Worm (Caenorhabditis elegans) whole organism, L2 larva: ENCODE results near the gene Y7A9D.1.

Experiments used
- C34F6.9 ChIP-seq: fragments of 150-350 bp; optimal IDR thresholded peaks from 2 replicates; lab custom pipeline; 2014; ENCODE audit warnings: missing biosample characterization, missing genetic modification characterization
- R02D3.7 ChIP-seq: fragments of 150-350 bp; optimal IDR thresholded peaks from 2 replicates; lab custom pipeline; 2014; ENCODE audit warnings: missing biosample characterization, missing genetic modification characterization
- ZK546.5 ChIP-seq: sonication (generic microtip); optimal IDR thresholded peaks from 2 replicates; lab custom pipeline; 2017; ENCODE audit warnings: missing biosample characterization, missing genetic modification characterization
- alr-1 ChIP-seq: fragments of 150-350 bp; optimal IDR thresholded peaks from 2 replicates; lab custom pipeline; 2014; ENCODE audit warnings: missing biosample characterization, missing genetic modification characterization
- aly-2 ChIP-seq: fragments of 150-350 bp; optimal IDR thresholded peaks from 2 replicates; lab custom pipeline; 2014; ENCODE audit warnings: missing biosample characterization, missing genetic modification characterization
- ama-1 ChIP-seq: fragments of 150-350 bp; optimal IDR thresholded peaks from 2 replicates; lab custom pipeline; 2018; ENCODE audit warnings: inconsistent platforms
- blmp-1 ChIP-seq: sonication (generic microtip); optimal IDR thresholded peaks from 2 replicates; lab custom pipeline; 2017; ENCODE audit warnings: missing genetic modification characterization, mild to moderate bottlenecking, missing compliant biosample characterization, antibody characterized with exemption, moderate library complexity; ENCODE audit not compliant: insufficient read depth
- ceh-16 ChIP-seq: fragments of 150-350 bp; optimal IDR thresholded peaks from 2 replicates; lab custom pipeline; 2014; ENCODE audit warnings: missing biosample characterization, missing genetic modification characterization
- crh-2 ChIP-seq: sonication (generic microtip); optimal IDR thresholded peaks from 2 replicates; lab custom pipeline; 2017; ENCODE audit warnings: missing biosample characterization, missing genetic modification characterization
- dmd-4 ChIP-seq: sonication (generic microtip); optimal IDR thresholded peaks from 2 replicates; lab custom pipeline; 2017; ENCODE audit warnings: missing biosample characterization, missing genetic modification characterization
- egl-27 ChIP-seq: sonication (generic microtip); optimal IDR thresholded peaks from 3 replicates; lab custom pipeline; 2017; ENCODE audit warnings: missing biosample characterization, missing genetic modification reagents, missing genetic modification characterization
- elt-1 ChIP-seq: fragments of 150-350 bp; optimal IDR thresholded peaks from 2 replicates; lab custom pipeline; 2014; ENCODE audit warnings: missing biosample characterization, missing genetic modification characterization
- elt-3 ChIP-seq: sonication (generic microtip); optimal IDR thresholded peaks from 2 replicates; lab custom pipeline; 2017; ENCODE audit warnings: missing biosample characterization, missing genetic modification characterization
- gmeb-1 ChIP-seq: fragments of 150-350 bp; optimal IDR thresholded peaks from 2 replicates; lab custom pipeline; 2014; ENCODE audit warnings: missing biosample characterization, missing genetic modification characterization
- lin-11 ChIP-seq: fragments of 150-350 bp; sonication (generic microtip); optimal IDR thresholded peaks from 2 replicates; lab custom pipeline; 2014; ENCODE audit warnings: missing biosample characterization, missing genetic modification characterization, inconsistent platforms, mixed read lengths
- lin-13 ChIP-seq: fragments of 150-350 bp; optimal IDR thresholded peaks from 2 replicates; lab custom pipeline; 2014; ENCODE audit warnings: missing biosample characterization, missing genetic modification reagents, missing genetic modification characterization
- lin-39 ChIP-seq: fragments of 150-350 bp; optimal IDR thresholded peaks from 2 replicates; lab custom pipeline; 2014; ENCODE audit warnings: missing biosample characterization, missing genetic modification reagents, missing genetic modification characterization
- lsy-2 ChIP-seq, 2 experiments: fragments of 150-350 bp in 1 of 2; sonication (generic microtip) in 1 of 2; optimal IDR thresholded peaks; 2 replicates each; lab custom pipeline; 2014 to 2017; ENCODE audit warnings: missing biosample characterization in 2 of 2, missing genetic modification characterization in 2 of 2
- mab-5 ChIP-seq: fragments of 150-350 bp; optimal IDR thresholded peaks from 2 replicates; lab custom pipeline; 2014; ENCODE audit warnings: missing biosample characterization, missing genetic modification characterization
- mbf-1 ChIP-seq: sonication (generic microtip); optimal IDR thresholded peaks from 2 replicates; lab custom pipeline; 2017; ENCODE audit warnings: missing biosample characterization, missing genetic modification characterization
- mdl-1 ChIP-seq, 2 experiments: fragments of 150-350 bp in 1 of 2; sonication (generic microtip) in 1 of 2; optimal IDR thresholded peaks; 2 replicates each; lab custom pipeline; 2017; ENCODE audit warnings: missing biosample characterization in 2 of 2, missing genetic modification characterization in 2 of 2
- nhr-10 ChIP-seq: sonication (generic microtip); optimal IDR thresholded peaks from 2 replicates; lab custom pipeline; 2017; ENCODE audit warnings: missing biosample characterization, missing genetic modification characterization
- nhr-11 ChIP-seq: fragments of 150-350 bp; optimal IDR thresholded peaks from 2 replicates; lab custom pipeline; 2014; ENCODE audit warnings: missing biosample characterization, missing genetic modification characterization
- nhr-12 ChIP-seq: fragments of 150-350 bp; optimal IDR thresholded peaks from 2 replicates; lab custom pipeline; 2014; ENCODE audit warnings: missing biosample characterization, missing genetic modification characterization
- nhr-21 ChIP-seq: fragments of 150-350 bp; optimal IDR thresholded peaks from 2 replicates; lab custom pipeline; 2014; ENCODE audit warnings: missing biosample characterization, missing genetic modification characterization
- nhr-237 ChIP-seq: fragments of 150-350 bp; optimal IDR thresholded peaks from 2 replicates; lab custom pipeline; 2014; ENCODE audit warnings: missing biosample characterization, missing genetic modification characterization
- nhr-25 ChIP-seq: fragments of 150-350 bp; sonication (generic microtip); optimal IDR thresholded peaks from 3 replicates; lab custom pipeline; 2014; ENCODE audit warnings: missing biosample characterization, missing genetic modification characterization
- nhr-6 ChIP-seq: fragments of 150-350 bp; optimal IDR thresholded peaks from 2 replicates; lab custom pipeline; 2014; ENCODE audit warnings: missing biosample characterization, missing genetic modification characterization
- peb-1 ChIP-seq: fragments of 150-350 bp; optimal IDR thresholded peaks from 2 replicates; lab custom pipeline; 2014; ENCODE audit warnings: missing biosample characterization, missing genetic modification characterization
- sem-4 ChIP-seq: fragments of 150-350 bp; optimal IDR thresholded peaks from 2 replicates; lab custom pipeline; 2014; ENCODE audit warnings: missing biosample characterization, missing genetic modification reagents, missing genetic modification characterization
- skn-1 ChIP-seq: sonication (generic microtip); optimal IDR thresholded peaks from 2 replicates; lab custom pipeline; 2017; ENCODE audit warnings: missing biosample characterization, missing genetic modification characterization
- sma-3 ChIP-seq: sonication (generic microtip); optimal IDR thresholded peaks from 2 replicates; lab custom pipeline; 2016; ENCODE audit warnings: missing genetic modification reagents, missing genetic modification characterization, missing compliant biosample characterization
- sma-9 ChIP-seq, 2 experiments: fragments of 150-350 bp in 1 of 2; sonication (generic microtip) in 1 of 2; optimal IDR thresholded peaks; 2 replicates each; lab custom pipeline; 2014 to 2016; ENCODE audit warnings: missing genetic modification characterization in 2 of 2, mild to moderate bottlenecking in 1 of 2, missing biosample characterization in 1 of 2, missing compliant biosample characterization in 1 of 2, missing genetic modification reagents in 1 of 2, moderate library complexity in 1 of 2
- snpc-4 ChIP-seq: fragments of 150-350 bp; optimal IDR thresholded peaks from 2 replicates; lab custom pipeline; 2014; ENCODE audit warnings: missing biosample characterization, missing genetic modification characterization
- unc-39 ChIP-seq: fragments of 150-350 bp; optimal IDR thresholded peaks from 2 replicates; lab custom pipeline; 2014; ENCODE audit warnings: missing biosample characterization, missing genetic modification characterization
- unc-55 ChIP-seq: fragments of 150-350 bp; sonication (generic microtip); optimal IDR thresholded peaks from 3 replicates; lab custom pipeline; 2014; ENCODE audit warnings: missing biosample characterization, missing genetic modification reagents, missing genetic modification characterization
- unc-62 ChIP-seq: fragments of 150-350 bp; optimal IDR thresholded peaks from 2 replicates; lab custom pipeline; 2014; ENCODE audit warnings: missing biosample characterization, missing genetic modification reagents, missing genetic modification characterization
- ztf-1 ChIP-seq: fragments of 200-800 bp; sonication (Bioruptor generic); conservative IDR thresholded peaks from 2 replicates; pipeline ENCODE4 v1.3.6; 2022; ENCODE audit warnings: missing genetic modification characterization, missing compliant biosample characterization
- ztf-11 ChIP-seq: sonication (generic microtip); optimal IDR thresholded peaks from 2 replicates; lab custom pipeline; 2017; ENCODE audit warnings: missing biosample characterization, missing genetic modification characterization

Y7A9D.1 gene

ce11 chrIV:16396651-16397050 lies 14.6 kb upstream of the Y7A9D.1 start:
- no peak for TF ChIP-seq alr-1 (tag; lab: Kevin White, UChicago)
- no peak for TF ChIP-seq aly-2 (tag; lab: Kevin White, UChicago)
- TF ChIP-seq R02D3.7 (tag; lab: Kevin White, UChicago): no peak
- TF ChIP-seq egl-27: peak; percentile 12
- TF ChIP-seq lin-39 (tag; lab: Kevin White, UChicago): no peak
- no peak for TF ChIP-seq nhr-21 (tag; lab: Kevin White, UChicago)
- no peak for TF ChIP-seq elt-1 (tag; lab: Kevin White, UChicago)
- TF ChIP-seq unc-39 (tag; lab: Kevin White, UChicago): no peak
- no peak for TF ChIP-seq nhr-12 (tag; lab: Kevin White, UChicago)
- no peak for TF ChIP-seq sem-4 (tag; lab: Kevin White, UChicago)
- TF ChIP-seq mab-5: no peak
- no peak for TF ChIP-seq gmeb-1
- TF ChIP-seq nhr-6 (tag; lab: Kevin White, UChicago): no peak
- TF ChIP-seq mbf-1 (tag; lab: Kevin White, UChicago): no peak
- TF ChIP-seq dmd-4 (tag; lab: Kevin White, UChicago): no peak
- TF ChIP-seq blmp-1 (tag; lab: Kevin White, UChicago): no peak
- no peak for TF ChIP-seq unc-55
- peak; percentile 82 for TF ChIP-seq ceh-16 (tag; lab: Kevin White, UChicago)
- TF ChIP-seq nhr-25: peak; percentile 18
- TF ChIP-seq nhr-11: no peak
- no peak for TF ChIP-seq skn-1 (tag; lab: Kevin White, UChicago)
- no peak for TF ChIP-seq ztf-1 (GFP tag; lab: Robert Waterston, UW)
- TF ChIP-seq snpc-4 (tag; lab: Kevin White, UChicago): no peak
- no peak for TF ChIP-seq C34F6.9 (tag; lab: Kevin White, UChicago)
- TF ChIP-seq lin-11: no peak
- TF ChIP-seq elt-3 (tag; lab: Kevin White, UChicago): no peak

DNA sequence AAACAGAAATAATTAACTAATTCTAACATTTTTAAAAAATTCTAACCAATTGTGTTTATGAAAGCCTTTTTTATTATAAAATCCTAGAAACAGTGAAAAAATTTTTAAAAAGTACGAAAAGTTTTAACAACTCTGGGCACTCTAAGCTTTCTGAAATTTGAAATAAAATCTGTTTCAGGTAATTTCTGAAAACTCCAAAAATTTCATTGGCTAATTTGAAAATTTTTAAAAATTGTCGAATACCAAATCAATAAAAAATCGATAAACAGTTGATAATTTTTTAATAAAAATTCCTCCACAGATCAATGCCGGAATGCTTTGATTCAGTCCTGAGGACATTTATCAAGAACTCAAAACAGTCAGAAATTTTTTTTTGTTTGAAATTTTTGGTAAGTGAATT lies 11.7 kb upstream of the Y7A9D.1 start, which contains the start of gene Y65A5A.24:
TSS of gene Y65A5A.24 (plus strand) at position 301 of the 400 bp plus-strand sequence.
- TF ChIP-seq peb-1 (tag; lab: Kevin White, UChicago) (no peak), lin-11 (no peak), ztf-11 (no peak), alr-1 (tag; lab: Kevin White, UChicago) (no peak), ama-1 (lab: Kevin White, UChicago) (no peak), aly-2 (tag; lab: Kevin White, UChicago) (no peak), unc-39 (tag; lab: Kevin White, UChicago) (no peak), ceh-16 (tag; lab: Kevin White, UChicago) (no peak), unc-62 (GFP tag; lab: Kevin White, UChicago) (no peak), mdl-1 (tag; optimal IDR thresholded peaks at IDR 0.05; lab: Kevin White, UChicago) (no peak), nhr-21 (tag; lab: Kevin White, UChicago) (no peak), nhr-11 (no peak), sma-3 (no peak), ZK546.5 (tag; lab: Kevin White, UChicago) (no peak), skn-1 (tag; lab: Kevin White, UChicago) (no peak), nhr-6 (tag; lab: Kevin White, UChicago) (no peak), sma-9 (GFP tag; optimal IDR thresholded peaks at IDR 0.05; lab: Kevin White, UChicago) (no peak), sma-9 (tag; optimal IDR thresholded peaks at IDR 0.05; lab: Kevin White, UChicago) (no peak), nhr-10 (tag; lab: Kevin White, UChicago) (no peak)

DNA sequence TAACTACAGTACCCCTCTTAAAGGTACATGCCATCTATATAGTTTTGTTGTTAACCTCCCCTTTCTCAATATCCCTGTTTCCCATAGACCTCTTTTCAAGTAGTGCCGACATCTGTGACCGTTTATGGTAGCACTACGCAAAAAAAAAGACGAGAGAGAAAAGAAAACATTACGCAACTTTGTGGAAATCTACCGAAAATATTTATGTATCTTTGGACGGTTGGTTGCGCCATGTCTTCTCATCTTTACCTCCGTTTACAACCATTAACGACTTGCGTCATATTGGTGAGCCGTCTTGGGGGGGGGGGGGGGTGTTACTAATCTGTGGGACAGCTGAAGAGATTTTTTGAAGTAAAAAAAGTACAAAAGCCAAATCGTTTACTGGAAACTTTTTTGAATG lies 9.5 kb upstream of the Y7A9D.1 start:
- TF ChIP-seq lin-13 (no peak), lin-11 (no peak), peb-1 (tag; lab: Kevin White, UChicago) (no peak), nhr-10 (tag; lab: Kevin White, UChicago) (no peak), nhr-6 (tag; lab: Kevin White, UChicago) (no peak), unc-39 (tag; lab: Kevin White, UChicago) (no peak), nhr-21 (tag; lab: Kevin White, UChicago) (no peak), R02D3.7 (tag; lab: Kevin White, UChicago) (no peak), sma-9 (GFP tag; optimal IDR thresholded peaks at IDR 0.05; lab: Kevin White, UChicago) (no peak), sma-9 (tag; optimal IDR thresholded peaks at IDR 0.05; lab: Kevin White, UChicago) (no peak), lsy-2 (tag; optimal IDR thresholded peaks at IDR 0.05; lab: Kevin White, UChicago) (no peak), mab-5 (no peak), crh-2 (tag; lab: Kevin White, UChicago) (no peak), nhr-237 (no peak), mdl-1 (tag; optimal IDR thresholded peaks at IDR 0.05; lab: Kevin White, UChicago) (no peak), ceh-16 (tag; lab: Kevin White, UChicago) (no peak), unc-55 (no peak), snpc-4 (tag; lab: Kevin White, UChicago) (no peak)
